Worm (Caenorhabditis elegans) whole organism, early embryonic: ENCODE results near the gene srlf-13.

ENCODE experiments used
- B0310.2 ChIP-seq: sonication (generic microtip); optimal IDR thresholded peaks from 2 replicates; lab custom pipeline; 2016; ENCODE audit warnings: mild to moderate bottlenecking, missing genetic modification characterization, missing compliant biosample characterization
- F13C5.2 ChIP-seq: sonication (generic microtip); optimal IDR thresholded peaks from 2 replicates; lab custom pipeline; 2017; ENCODE audit warnings: mild to moderate bottlenecking, missing genetic modification characterization, inconsistent platforms, missing compliant biosample characterization
- aly-1 ChIP-seq: sonication (generic microtip); optimal IDR thresholded peaks from 2 replicates; lab custom pipeline; 2016; ENCODE audit warnings: missing genetic modification characterization, missing compliant biosample characterization
- ama-1 ChIP-seq: fragments of 150-350 bp; optimal IDR thresholded peaks from 2 replicates; lab custom pipeline; 2014
- ceh-13 ChIP-seq: fragments of 200-800 bp; sonication (Bioruptor generic); optimal IDR thresholded peaks from 2 replicates; lab custom pipeline; 2018; ENCODE audit warnings: mild to moderate bottlenecking, missing genetic modification characterization, missing compliant biosample characterization
- ceh-36 ChIP-seq: sonication (generic microtip); optimal IDR thresholded peaks from 2 replicates; lab custom pipeline; 2016; ENCODE audit warnings: missing genetic modification characterization, inconsistent platforms, missing compliant biosample characterization
- ets-7 ChIP-seq: sonication (generic microtip); optimal IDR thresholded peaks from 2 replicates; lab custom pipeline; 2016; ENCODE audit warnings: missing genotype, missing genetic modification characterization, missing compliant biosample characterization
- flt-1 ChIP-seq: fragments of 200-800 bp; sonication (Bioruptor generic); IDR thresholded peaks from 2 replicates; pipeline ENCODE4 v1.3.6; 2022; ENCODE audit warnings: missing genetic modification characterization, missing compliant biosample characterization
- hmbx-1 ChIP-seq: sonication (generic microtip); optimal IDR thresholded peaks from 2 replicates; lab custom pipeline; 2016; ENCODE audit warnings: mild to moderate bottlenecking, missing genetic modification characterization, missing compliant biosample characterization
- hmg-4 ChIP-seq: fragments of 200-800 bp; sonication (Bioruptor generic); optimal IDR thresholded peaks from 2 replicates; lab custom pipeline; 2018; ENCODE audit warnings: mild to moderate bottlenecking, missing genetic modification characterization, missing compliant biosample characterization
- hnd-1 ChIP-seq: sonication (generic microtip); optimal IDR thresholded peaks from 2 replicates; lab custom pipeline; 2016; ENCODE audit warnings: missing genetic modification characterization, missing compliant biosample characterization
- pes-1 ChIP-seq: fragments of 200-800 bp; sonication (Bioruptor generic); IDR thresholded peaks from 2 replicates; pipeline ENCODE4 v1.3.6; 2022; ENCODE audit warnings: missing genetic modification reagents, missing genetic modification characterization, missing compliant biosample characterization
- scrt-1 ChIP-seq: fragments of 200-800 bp; sonication (Bioruptor generic); IDR thresholded peaks from 2 replicates; pipeline ENCODE4 v1.3.6; 2022; ENCODE audit warnings: missing genetic modification characterization, missing compliant biosample characterization
- sea-1 ChIP-seq: fragments of 200-800 bp; sonication (Bioruptor generic); conservative IDR thresholded peaks from 2 replicates; pipeline ENCODE4 v1.3.6; 2022; ENCODE audit warnings: missing genetic modification characterization, missing compliant biosample characterization
- tbx-11 ChIP-seq: fragments of 200-800 bp; sonication (Bioruptor generic); IDR thresholded peaks from 2 replicates; pipeline ENCODE4 v1.3.6; 2022; ENCODE audit warnings: missing genetic modification characterization, missing compliant biosample characterization
- tbx-37 ChIP-seq: fragments of 200-800 bp; sonication (Bioruptor generic); conservative IDR thresholded peaks from 2 replicates; pipeline ENCODE4 v1.3.6; 2022; ENCODE audit warnings: missing genetic modification reagents, missing genetic modification characterization, missing compliant biosample characterization
- tra-4 ChIP-seq: sonication (generic microtip); optimal IDR thresholded peaks from 2 replicates; lab custom pipeline; 2017; ENCODE audit warnings: missing genetic modification characterization, missing compliant biosample characterization

srlf-13 gene

ce11 chrIV:10887285-10887684, 9.1 kb downstream of the srlf-13 start, which contains the start of gene F13E9.16:
Gene F13E9.16 (minus strand): TSS chrIV:10887385.
- no peak for TF ChIP-seq F13C5.2 (tag; lab: Kevin White, UChicago)
- TF ChIP-seq aly-1: no peak
- no peak for TF ChIP-seq scrt-1
- no peak for TF ChIP-seq ceh-36 (tag; lab: Kevin White, UChicago)
- TF ChIP-seq ceh-13: no peak
- TF ChIP-seq tbx-37: no peak
- TF ChIP-seq pes-1 (GFP tag; lab: Robert Waterston, UW): no peak
- TF ChIP-seq tbx-11 (GFP tag; lab: Robert Waterston, UW): no peak
- no peak for TF ChIP-seq ets-7 (tag; lab: Kevin White, UChicago)
- TF ChIP-seq B0310.2: no peak
- no peak for TF ChIP-seq hmg-4
- TF ChIP-seq hmbx-1 (tag; lab: Kevin White, UChicago): no peak
- no peak for TF ChIP-seq sea-1 (GFP tag; lab: Robert Waterston, UW)

ce11 chrIV:10885915-10886314, 10.5 kb downstream of the srlf-13 start, which contains the start of gene srlf-11:
Gene srlf-11 (minus strand): TSS chrIV:10886015.
- TF ChIP-seq hnd-1 (tag; lab: Kevin White, UChicago) (no peak), tbx-37 (no peak), pes-1 (GFP tag; lab: Robert Waterston, UW) (no peak), sea-1 (GFP tag; lab: Robert Waterston, UW) (no peak), ets-7 (tag; lab: Kevin White, UChicago) (no peak), F13C5.2 (tag; lab: Kevin White, UChicago) (no peak), ceh-36 (tag; lab: Kevin White, UChicago) (no peak), aly-1 (no peak), tra-4 (tag; lab: Kevin White, UChicago) (no peak), ama-1 (lab: Kevin White, UChicago) (no peak), ceh-13 (no peak), scrt-1 (no peak), flt-1 (GFP tag; lab: Robert Waterston, UW) (no peak), hmbx-1 (tag; lab: Kevin White, UChicago) (no peak), hmg-4 (no peak), tbx-11 (GFP tag; lab: Robert Waterston, UW) (no peak), B0310.2 (no peak)

- TF ChIP-seq hmbx-1 (tag; lab: Kevin White, UChicago) (no peak), tra-4 (tag; lab: Kevin White, UChicago) (no peak), aly-1 (no peak), ets-7 (tag; lab: Kevin White, UChicago) (no peak), B0310.2 (no peak), flt-1 (GFP tag; lab: Robert Waterston, UW) (no peak), ceh-36 (tag; lab: Kevin White, UChicago) (no peak), hmg-4 (no peak), hnd-1 (tag; lab: Kevin White, UChicago) (no peak), F13C5.2 (tag; lab: Kevin White, UChicago) (no peak), scrt-1 (no peak), tbx-37 (no peak), tbx-11 (GFP tag; lab: Robert Waterston, UW) (no peak), ceh-13 (no peak), ama-1 (lab: Kevin White, UChicago) (no peak), pes-1 (GFP tag; lab: Robert Waterston, UW) (no peak), sea-1 (GFP tag; lab: Robert Waterston, UW) (no peak)
Observed at ce11 chrIV:10884263-10884662, 12.1 kb downstream of the srlf-13 start, which contains the start of gene F13E9.5. Gene F13E9.5 (minus strand): TSS chrIV:10884363.

- TF ChIP-seq tra-4 (tag; lab: Kevin White, UChicago): no peak
- TF ChIP-seq hnd-1 (tag; lab: Kevin White, UChicago): no peak
- TF ChIP-seq hmg-4: no peak
- no peak for TF ChIP-seq ceh-36 (tag; lab: Kevin White, UChicago)
- no peak for TF ChIP-seq B0310.2
- no peak for TF ChIP-seq pes-1 (GFP tag; lab: Robert Waterston, UW)
- no peak for TF ChIP-seq aly-1
- TF ChIP-seq scrt-1: no peak
- no peak for TF ChIP-seq ets-7 (tag; lab: Kevin White, UChicago)
- no peak for TF ChIP-seq ama-1 (lab: Kevin White, UChicago)
- TF ChIP-seq tbx-11 (GFP tag; lab: Robert Waterston, UW): no peak
- TF ChIP-seq tbx-37: no peak
- TF ChIP-seq hmbx-1 (tag; lab: Kevin White, UChicago): no peak
- TF ChIP-seq F13C5.2 (tag; lab: Kevin White, UChicago): no peak
Observed at ce11 chrIV:10881230-10881629, 15.2 kb downstream of the srlf-13 start, which contains the start of gene F13E9.13. Gene F13E9.13 (plus strand): TSS chrIV:10881546.

ce11 chrIV:10880264-10880663, 16.1 kb downstream of the srlf-13 start, which contains the start of gene fipr-15:
Gene fipr-15 (plus strand): TSS chrIV:10880564.
- no peak for TF ChIP-seq ama-1 (lab: Kevin White, UChicago)
- no peak for TF ChIP-seq aly-1
- TF ChIP-seq tra-4 (tag; lab: Kevin White, UChicago): no peak
- no peak for TF ChIP-seq B0310.2
- TF ChIP-seq tbx-11 (GFP tag; lab: Robert Waterston, UW): no peak
- TF ChIP-seq ceh-36 (tag; lab: Kevin White, UChicago): no peak
- no peak for TF ChIP-seq ceh-13

- TF ChIP-seq ceh-36 (tag; lab: Kevin White, UChicago) (no peak), tbx-37 (no peak), hmg-4 (no peak), ets-7 (tag; lab: Kevin White, UChicago) (no peak), aly-1 (no peak), hmbx-1 (tag; lab: Kevin White, UChicago) (no peak), tra-4 (tag; lab: Kevin White, UChicago) (no peak), ceh-13 (no peak)
Observed at ce11 chrIV:10879542-10879941, 16.9 kb downstream of the srlf-13 start, which contains the start of gene sdz-13. Gene sdz-13 (minus strand): TSS chrIV:10879642.

- no peak for TF ChIP-seq hnd-1 (tag; lab: Kevin White, UChicago)
- TF ChIP-seq tbx-11 (GFP tag; lab: Robert Waterston, UW): no peak
- TF ChIP-seq ama-1 (lab: Kevin White, UChicago): no peak
- no peak for TF ChIP-seq sea-1 (GFP tag; lab: Robert Waterston, UW)
- TF ChIP-seq B0310.2: no peak
- no peak for TF ChIP-seq tbx-37
- no peak for TF ChIP-seq F13C5.2 (tag; lab: Kevin White, UChicago)
- TF ChIP-seq aly-1: no peak
- TF ChIP-seq ets-7 (tag; lab: Kevin White, UChicago): no peak
- TF ChIP-seq hmg-4: no peak
- TF ChIP-seq pes-1 (GFP tag; lab: Robert Waterston, UW): no peak
- TF ChIP-seq hmbx-1 (tag; lab: Kevin White, UChicago): no peak
- TF ChIP-seq ceh-36 (tag; lab: Kevin White, UChicago): no peak
Observed at ce11 chrIV:10876844-10877243, 19.6 kb downstream of the srlf-13 start, which contains the start of gene fipr-14. Gene fipr-14 (plus strand): TSS chrIV:10877144.
